Worm (Caenorhabditis elegans): Measurements from ENCODE around the gene Y51A2A.16.
A peak's percentile ranks its signal among the peaks of the same experiment; 100 is the strongest.

The Y51A2A.16 gene

DNA sequence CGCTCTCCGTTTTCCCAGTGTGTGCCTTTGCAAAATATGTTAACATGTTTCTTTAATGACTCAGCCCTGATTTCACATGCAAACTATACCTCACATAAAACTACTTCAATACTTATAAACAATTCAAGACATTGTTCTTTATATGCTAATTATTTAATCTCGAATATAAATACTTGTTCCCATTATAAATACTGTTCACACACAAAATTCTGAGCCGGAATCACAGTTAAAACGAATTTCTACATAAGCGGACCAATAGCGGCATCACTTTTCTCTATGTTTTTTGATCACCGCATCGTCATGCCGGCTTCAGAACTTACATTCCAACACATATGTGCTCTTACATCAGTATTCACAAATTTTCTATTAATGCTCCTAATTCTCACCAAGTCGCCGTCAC, 26.2 kb downstream of the Y51A2A.16 start, which contains the start of gene R10E8.5:
R10E8.5 (plus strand) TSS at position 301 of the 400 bp plus-strand sequence.
- TF ChIP-seq zfp-2 (tag; optimal IDR thresholded peaks at IDR 0.05): no peak

- TF ChIP-seq mdl-1 (tag; optimal IDR thresholded peaks at IDR 0.05) (no peak), nhr-76 (tag; optimal IDR thresholded peaks at IDR 0.05) (no peak), mep-1 (tag; optimal IDR thresholded peaks at IDR 0.05) (no peak)
Observed at ce11 chrV:18253494-18253893, 27.2 kb downstream of the Y51A2A.16 start, which contains the start of gene R10E8.2. TSS of gene R10E8.2 (plus strand) at chrV:18253794.

ce11 chrV:18252239-18252638, 28.4 kb downstream of the Y51A2A.16 start, which contains the start of gene R10E8.1:
TSS of gene R10E8.1 (minus strand) at chrV:18252416.
- TF ChIP-seq pqm-1 (tag; optimal IDR thresholded peaks at IDR 0.05): peak; percentile 15
- no peak for TF ChIP-seq nhr-76 (tag; optimal IDR thresholded peaks at IDR 0.05)
- peak; percentile 57 for TF ChIP-seq nhr-28 (tag; optimal IDR thresholded peaks at IDR 0.05)

DNA sequence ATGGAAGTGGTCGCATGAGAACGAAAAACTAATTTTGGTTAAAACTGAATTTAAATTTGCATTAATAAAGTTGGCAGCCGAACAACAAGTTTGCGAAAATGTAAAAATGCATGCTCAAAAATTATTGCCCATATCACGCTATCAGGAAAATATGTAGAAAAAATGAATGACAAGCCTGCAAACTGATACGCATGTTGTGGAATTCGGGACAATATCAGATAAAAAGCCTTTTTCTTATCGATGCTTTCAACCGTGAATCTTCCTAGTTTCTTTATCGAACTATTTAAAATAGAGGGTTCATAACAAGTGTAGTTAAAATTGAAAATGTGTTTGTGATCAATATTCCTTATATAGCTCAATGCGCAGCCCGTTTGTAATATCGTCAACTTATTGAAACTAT, 34.6 kb downstream of the Y51A2A.16 start:
- peak; percentile 77 for TF ChIP-seq pqm-1 (tag; optimal IDR thresholded peaks at IDR 0.05)
- TF ChIP-seq php-3 (GFP tag; IDR thresholded peaks at IDR 0.05): no peak
- no peak for TF ChIP-seq ceh-62 (tag; optimal IDR thresholded peaks at IDR 0.05)
- no peak for TF ChIP-seq zip-11 (GFP tag; IDR thresholded peaks at IDR 0.05)
- no peak for TF ChIP-seq ZK337.2 (GFP tag; IDR thresholded peaks at IDR 0.05)
- peak; percentile 63 for TF ChIP-seq nhr-28 (tag; optimal IDR thresholded peaks at IDR 0.05)
- TF ChIP-seq dve-1 (tag; optimal IDR thresholded peaks at IDR 0.05; ENCODE audit: insufficient read depth): peak; percentile 29
- no peak for TF ChIP-seq vab-7 (GFP tag; IDR thresholded peaks at IDR 0.05)
- TF ChIP-seq mes-2 (tag; optimal IDR thresholded peaks at IDR 0.05; ENCODE audit: poor library complexity, severe bottlenecking): no peak
- TF ChIP-seq daf-16 (GFP tag; optimal IDR thresholded peaks at IDR 0.05): no peak
- peak; percentile 49 for TF ChIP-seq daf-16 (tag; optimal IDR thresholded peaks at IDR 0.05)
- no peak for TF ChIP-seq nhr-76 (tag; optimal IDR thresholded peaks at IDR 0.05)
- no peak for TF ChIP-seq mep-1 (tag; optimal IDR thresholded peaks at IDR 0.05)
- no peak for TF ChIP-seq zfp-2 (tag; optimal IDR thresholded peaks at IDR 0.05)
- peak; percentile 36; the same call in 1 of the 2 replicates for TF ChIP-seq dmd-6 (GFP tag; IDR thresholded peaks at IDR 0.05)
- no peak for TF ChIP-seq T20F7.1 (GFP tag; optimal IDR thresholded peaks at IDR 0.05)

DNA sequence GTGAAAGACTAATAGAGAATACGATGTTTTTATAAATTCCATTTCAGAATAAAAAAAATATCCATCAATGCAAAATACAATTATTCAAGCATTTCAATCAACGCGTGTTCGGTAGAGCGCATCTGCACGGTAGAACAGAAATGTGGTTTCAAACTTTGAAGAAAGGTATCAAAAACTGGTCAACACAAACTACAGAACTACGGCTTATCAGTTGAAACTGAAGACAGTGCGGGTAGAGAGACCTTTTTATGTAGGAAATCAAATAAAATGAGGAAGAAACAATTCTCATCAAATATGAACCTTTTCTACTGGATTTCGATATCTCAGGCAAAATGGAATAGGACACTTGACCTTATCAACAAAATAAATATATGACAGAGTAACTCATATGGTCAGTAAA, 36.3 kb downstream of the Y51A2A.16 start:
- no peak for TF ChIP-seq daf-16 (GFP tag; optimal IDR thresholded peaks at IDR 0.05)
- TF ChIP-seq daf-16 (tag; optimal IDR thresholded peaks at IDR 0.05): peak; percentile 28
- peak; percentile 17 for TF ChIP-seq dve-1 (tag; optimal IDR thresholded peaks at IDR 0.05; ENCODE audit: insufficient read depth)
- TF ChIP-seq lin-29 (GFP tag; IDR thresholded peaks at IDR 0.05): no peak
- TF ChIP-seq nhr-28 (tag; optimal IDR thresholded peaks at IDR 0.05): peak; percentile 77
- TF ChIP-seq fkh-10 (GFP tag; optimal IDR thresholded peaks at IDR 0.05): no peak
- no peak for TF ChIP-seq unc-62 (GFP tag; optimal IDR thresholded peaks at IDR 0.05 in 1 of 2)
- no peak for TF ChIP-seq unc-62 (tag; optimal IDR thresholded peaks at IDR 0.05)
- TF ChIP-seq mes-2 (tag; optimal IDR thresholded peaks at IDR 0.05; ENCODE audit: poor library complexity, severe bottlenecking): no peak
- no peak for TF ChIP-seq lin-38 (GFP tag; IDR thresholded peaks at IDR 0.05)
- TF ChIP-seq snpc-1.2 (GFP tag; IDR thresholded peaks at IDR 0.05): no peak
- TF ChIP-seq unc-39 (tag; optimal IDR thresholded peaks at IDR 0.05): no peak
- TF ChIP-seq nhr-237 (tag; optimal IDR thresholded peaks at IDR 0.05): no peak
- TF ChIP-seq aha-1 (tag): peak; percentile 34
- TF ChIP-seq pqm-1 (tag; optimal IDR thresholded peaks at IDR 0.05): peak; percentile 30
- no peak for TF ChIP-seq ceh-32 (tag; optimal IDR thresholded peaks at IDR 0.05; ENCODE audit: poor library complexity)
- no peak for TF ChIP-seq skn-1 (tag; optimal IDR thresholded peaks at IDR 0.05)

DNA sequence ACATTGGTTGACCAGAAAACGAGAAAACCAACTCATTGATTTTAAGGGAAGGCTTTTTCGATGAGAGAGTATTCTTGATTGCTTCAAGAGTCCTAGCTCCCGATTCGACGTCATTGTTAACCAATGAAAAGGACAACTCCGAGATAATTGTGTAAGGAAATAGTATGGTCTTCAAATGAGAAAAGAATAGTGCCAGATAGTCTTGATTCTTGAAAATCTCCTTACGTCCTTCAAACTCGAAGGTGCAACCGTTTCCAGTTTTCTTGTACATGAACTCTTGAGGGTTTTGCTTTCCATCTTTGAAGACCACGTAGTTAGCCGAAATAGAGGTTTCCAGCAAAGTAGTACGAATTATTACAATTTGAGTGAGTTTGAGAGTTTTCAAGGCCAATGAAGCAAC, 37.5 kb downstream of the Y51A2A.16 start:
- no peak for TF ChIP-seq ceh-44 (GFP tag; IDR thresholded peaks at IDR 0.05)
- peak in 1 of 2 experiments; percentile 93 for TF ChIP-seq unc-62 (GFP tag; optimal IDR thresholded peaks at IDR 0.05 in 1 of 2)
- TF ChIP-seq unc-62 (tag; optimal IDR thresholded peaks at IDR 0.05): no peak

ce11 chrV:18241328-18241727, 39.4 kb downstream of the Y51A2A.16 start, which contains the start of gene R10E8.8:
TSS of gene R10E8.8 (minus strand) at chrV:18241670.
- TF ChIP-seq Y75B8A.6 (GFP tag; IDR thresholded peaks at IDR 0.05): no peak
- peak in 1 of 2 experiments; percentile 41 for TF ChIP-seq lsy-2 (tag; optimal IDR thresholded peaks at IDR 0.05)
- TF ChIP-seq pqm-1 (tag; optimal IDR thresholded peaks at IDR 0.05): peak; percentile 77
- TF ChIP-seq mxl-3 (GFP tag; optimal IDR thresholded peaks at IDR 0.05): peak; percentile 9
- TF ChIP-seq hlh-11 (tag; optimal IDR thresholded peaks at IDR 0.05): peak; percentile 35
- 0 out of 2 replicates have a peak, but pooled peaks have one; percentile 25 for TF ChIP-seq dmd-6 (GFP tag; IDR thresholded peaks at IDR 0.05)
- TF ChIP-seq mdt-29 (GFP tag; IDR thresholded peaks at IDR 0.05): no peak
- no peak for TF ChIP-seq unc-39 (tag; optimal IDR thresholded peaks at IDR 0.05)
- TF ChIP-seq nhr-28 (tag; optimal IDR thresholded peaks at IDR 0.05): peak; percentile 68
- TF ChIP-seq daf-16 (GFP tag; optimal IDR thresholded peaks at IDR 0.05): no peak
- peak; percentile 81 for TF ChIP-seq daf-16 (tag; optimal IDR thresholded peaks at IDR 0.05)
- TF ChIP-seq lin-38 (GFP tag; IDR thresholded peaks at IDR 0.05): peak; percentile 67
- no peak for TF ChIP-seq lin-39 (tag; optimal IDR thresholded peaks at IDR 0.05)
- TF ChIP-seq mep-1 (tag; optimal IDR thresholded peaks at IDR 0.05): peak; percentile 6
- peak; percentile 75 for TF ChIP-seq dve-1 (tag; optimal IDR thresholded peaks at IDR 0.05; ENCODE audit: insufficient read depth)
- TF ChIP-seq hif-1 (tag; optimal IDR thresholded peaks at IDR 0.05): no peak
- no peak for TF ChIP-seq madf-5 (GFP tag; IDR thresholded peaks at IDR 0.05)
